Worm (Caenorhabditis elegans) whole organism, young adult: ENCODE measurements around the gene best-19.
A peak's percentile ranks its signal among the peaks of the same experiment; 100 is the strongest.

Experiments used
- B0019.2 ChIP-seq: fragments of 200-800 bp; sonication (Bioruptor generic); conservative IDR thresholded peaks from 2 replicates; pipeline ENCODE4 v1.3.6; 2022; ENCODE audit warnings: missing genetic modification reagents, missing genetic modification characterization, missing compliant biosample characterization
- B0336.3 ChIP-seq: fragments of 200-800 bp; sonication (Bioruptor generic); IDR thresholded peaks from 2 replicates; pipeline ENCODE4 v1.3.6; 2022; ENCODE audit warnings: missing genetic modification characterization, missing compliant biosample characterization
- F10E7.11 ChIP-seq: sonication (generic microtip); optimal IDR thresholded peaks from 2 replicates; lab custom pipeline; 2017; ENCODE audit warnings: mild to moderate bottlenecking, missing genetic modification characterization, moderate library complexity, missing compliant biosample characterization
- F23B12.7 ChIP-seq: sonication (generic microtip); optimal IDR thresholded peaks from 2 replicates; lab custom pipeline; 2017; ENCODE audit warnings: missing genetic modification characterization, mild to moderate bottlenecking, missing compliant biosample characterization, antibody characterized with exemption, moderate library complexity; ENCODE audit not compliant: insufficient read depth
- F52B5.7 ChIP-seq: sonication (generic microtip); optimal IDR thresholded peaks from 2 replicates; lab custom pipeline; 2016; ENCODE audit warnings: mild to moderate bottlenecking, missing genetic modification characterization, missing compliant biosample characterization
- K11D2.4 ChIP-seq: fragments of 200-800 bp; sonication (Bioruptor generic); IDR thresholded peaks from 2 replicates; pipeline ENCODE4 v1.3.6; 2022; ENCODE audit warnings: missing genetic modification reagents, missing genetic modification characterization, missing compliant biosample characterization
- Y53G8AR.9 ChIP-seq: fragments of 200-800 bp; sonication (Bioruptor generic); conservative IDR thresholded peaks from 2 replicates; pipeline ENCODE4 v1.3.6; 2022; ENCODE audit warnings: missing genetic modification reagents, missing genetic modification characterization, missing compliant biosample characterization
- Y56A3A.18 ChIP-seq: fragments of 200-800 bp; sonication (Bioruptor generic); IDR thresholded peaks from 2 replicates; pipeline ENCODE4 v1.3.6; 2022; ENCODE audit warnings: missing genetic modification reagents, missing genetic modification characterization, missing compliant biosample characterization
- Y79H2A.3 ChIP-seq: fragments of 200-800 bp; sonication (Bioruptor generic); conservative IDR thresholded peaks from 2 replicates; pipeline ENCODE4 v1.3.6; 2022; ENCODE audit warnings: missing genetic modification reagents, missing genetic modification characterization, missing compliant biosample characterization
- Y95B8A.8 ChIP-seq: fragments of 200-800 bp; sonication (Bioruptor generic); IDR thresholded peaks from 2 replicates; pipeline ENCODE4 v1.3.6; 2022; ENCODE audit warnings: missing genetic modification reagents, missing genetic modification characterization, missing compliant biosample characterization
- akir-1 ChIP-seq: fragments of 200-800 bp; sonication (Bioruptor generic); optimal IDR thresholded peaks from 2 replicates; lab custom pipeline; 2018; ENCODE audit warnings: mild to moderate bottlenecking, missing genetic modification characterization, moderate library complexity, missing compliant biosample characterization
- ama-1 ChIP-seq, 3 experiments: fragments of 150-350 bp in 1 of 3; sonication (generic microtip) in 2 of 3; optimal IDR thresholded peaks; 2 replicates each; lab custom pipeline; 2014 to 2018; ENCODE audit warnings: missing biosample characterization in 2 of 3, missing genetic modification characterization in 2 of 3, missing genetic modification reagents in 2 of 3
- attf-3 ChIP-seq: fragments of 200-800 bp; sonication (Bioruptor generic); conservative IDR thresholded peaks from 2 replicates; pipeline ENCODE4 v1.3.6; 2022; ENCODE audit warnings: missing genetic modification reagents, missing genetic modification characterization, missing compliant biosample characterization
- attf-5 ChIP-seq: fragments of 200-800 bp; sonication (Bioruptor generic); optimal IDR thresholded peaks from 2 replicates; lab custom pipeline; 2018; ENCODE audit warnings: mild to moderate bottlenecking, missing genetic modification characterization, missing compliant biosample characterization
- attf-6 ChIP-seq: fragments of 200-800 bp; sonication (Bioruptor generic); IDR thresholded peaks from 2 replicates; pipeline ENCODE4 v1.3.6; 2022; ENCODE audit warnings: missing genetic modification reagents, missing genetic modification characterization, missing compliant biosample characterization
- ceh-100 ChIP-seq: fragments of 200-800 bp; sonication (Bioruptor generic); IDR thresholded peaks from 2 replicates; pipeline ENCODE4 v1.3.6; 2022; ENCODE audit warnings: missing genetic modification reagents, missing genetic modification characterization, missing compliant biosample characterization
- ceh-79 ChIP-seq: sonication (generic microtip); optimal IDR thresholded peaks from 2 replicates; lab custom pipeline; 2017; ENCODE audit warnings: mild to moderate bottlenecking, missing genetic modification characterization, missing compliant biosample characterization
- dox-1 ChIP-seq: fragments of 200-800 bp; sonication (Bioruptor generic); IDR thresholded peaks from 2 replicates; pipeline ENCODE4 v1.3.6; 2022; ENCODE audit warnings: missing genetic modification reagents, missing genetic modification characterization, missing compliant biosample characterization
- dpff-1 ChIP-seq: sonication (generic microtip); optimal IDR thresholded peaks from 2 replicates; lab custom pipeline; 2017; ENCODE audit warnings: mild to moderate bottlenecking, missing genetic modification characterization, missing compliant biosample characterization
- egl-18 ChIP-seq: fragments of 200-800 bp; sonication (Bioruptor generic); IDR thresholded peaks from 2 replicates; pipeline ENCODE4 v1.3.6; 2022; ENCODE audit warnings: missing genetic modification reagents, missing genetic modification characterization, missing compliant biosample characterization
- egl-44 ChIP-seq: fragments of 200-800 bp; sonication (Bioruptor generic); IDR thresholded peaks from 2 replicates; pipeline ENCODE4 v1.3.6; 2022; ENCODE audit warnings: missing genetic modification reagents, missing genetic modification characterization, missing compliant biosample characterization
- ekl-4 ChIP-seq: fragments of 200-800 bp; sonication (Bioruptor generic); IDR thresholded peaks from 2 replicates; pipeline ENCODE4 v1.3.6; 2022; ENCODE audit warnings: missing genetic modification reagents, missing genetic modification characterization, missing compliant biosample characterization
- hmg-1.2 ChIP-seq: fragments of 200-800 bp; sonication (Bioruptor generic); IDR thresholded peaks from 2 replicates; pipeline ENCODE4 v1.3.6; 2022; ENCODE audit warnings: missing genetic modification reagents, missing genetic modification characterization, missing compliant biosample characterization
- let-526 ChIP-seq: fragments of 200-800 bp; sonication (Bioruptor generic); IDR thresholded peaks from 2 replicates; pipeline ENCODE4 v1.3.6; 2022; ENCODE audit warnings: missing genetic modification reagents, missing genetic modification characterization, missing compliant biosample characterization
- lin-35 ChIP-seq, 3 experiments: fragments of 150-350 bp in 2 of 3; sonication (generic microtip) in 1 of 3; optimal IDR thresholded peaks; 2 replicates each; lab custom pipeline; 2014 to 2018; ENCODE audit warnings: missing biosample characterization in 3 of 3, missing genetic modification characterization in 3 of 3, missing genetic modification reagents in 3 of 3
- lir-1 ChIP-seq: fragments of 200-800 bp; sonication (Bioruptor generic); conservative IDR thresholded peaks from 2 replicates; pipeline ENCODE4 v1.3.6; 2022; ENCODE audit warnings: missing genetic modification reagents, missing genetic modification characterization, missing compliant biosample characterization
- madf-10 ChIP-seq: sonication (generic microtip); optimal IDR thresholded peaks from 2 replicates; lab custom pipeline; 2016; ENCODE audit warnings: mild to moderate bottlenecking, missing genetic modification characterization, missing compliant biosample characterization
- madf-3 ChIP-seq: fragments of 200-800 bp; sonication (Bioruptor generic); IDR thresholded peaks from 2 replicates; pipeline ENCODE4 v1.3.6; 2022; ENCODE audit warnings: missing genetic modification reagents, missing genetic modification characterization, missing compliant biosample characterization
- madf-8 ChIP-seq: fragments of 200-800 bp; sonication (Bioruptor generic); conservative IDR thresholded peaks from 2 replicates; pipeline ENCODE4 v1.3.6; 2022; ENCODE audit warnings: missing genetic modification reagents, missing genetic modification characterization, missing compliant biosample characterization
- mcd-1 ChIP-seq: fragments of 200-800 bp; sonication (Bioruptor generic); IDR thresholded peaks from 2 replicates; pipeline ENCODE4 v1.3.6; 2022; ENCODE audit warnings: missing genetic modification reagents, missing genetic modification characterization, missing compliant biosample characterization
- nhr-80 ChIP-seq: sonication (generic microtip); optimal IDR thresholded peaks from 2 replicates; lab custom pipeline; 2016; ENCODE audit warnings: missing genetic modification characterization, missing compliant biosample characterization
- pbrm-1 ChIP-seq: fragments of 200-800 bp; sonication (Bioruptor generic); IDR thresholded peaks from 2 replicates; pipeline ENCODE4 v1.3.6; 2022; ENCODE audit warnings: missing genetic modification reagents, missing genetic modification characterization, missing compliant biosample characterization
- pha-4 ChIP-seq: fragments of 150-350 bp; sonication (generic microtip); optimal IDR thresholded peaks from 2 replicates; lab custom pipeline; 2014; ENCODE audit warnings: missing biosample characterization, missing genetic modification reagents, missing genetic modification characterization
- rcor-1 ChIP-seq: fragments of 200-800 bp; sonication (Bioruptor generic); IDR thresholded peaks from 2 replicates; pipeline ENCODE4 v1.3.6; 2022; ENCODE audit warnings: missing genetic modification reagents, missing genetic modification characterization, missing compliant biosample characterization
- repo-1 ChIP-seq: sonication (generic microtip); optimal IDR thresholded peaks from 2 replicates; lab custom pipeline; 2017; ENCODE audit warnings: mild to moderate bottlenecking, missing genetic modification characterization, missing compliant biosample characterization
- rpc-1 ChIP-seq, 2 experiments: fragments of 150-350 bp in 1 of 2; sonication (generic microtip) in 1 of 2; optimal IDR thresholded peaks; 2 replicates each; lab custom pipeline; 2014 to 2018; ENCODE audit warnings: missing biosample characterization in 1 of 2, missing genetic modification characterization in 1 of 2, missing genetic modification reagents in 1 of 2, missing genotype in 1 of 2
- snpc-3.4 ChIP-seq: sonication (generic microtip); optimal IDR thresholded peaks from 2 replicates; lab custom pipeline; 2017; ENCODE audit warnings: missing genetic modification characterization, mild to moderate bottlenecking, missing compliant biosample characterization, antibody characterized with exemption, moderate library complexity, missing genotype, missing genetic modification reagents
- somi-1 ChIP-seq: fragments of 200-800 bp; sonication (Bioruptor generic); optimal IDR thresholded peaks from 2 replicates; lab custom pipeline; 2018; ENCODE audit warnings: mild to moderate bottlenecking, missing genetic modification characterization, missing compliant biosample characterization
- tlf-1 ChIP-seq: fragments of 200-800 bp; sonication (Bioruptor generic); optimal IDR thresholded peaks from 2 replicates; lab custom pipeline; 2018; ENCODE audit warnings: mild to moderate bottlenecking, missing genetic modification characterization, missing compliant biosample characterization
- unc-130 ChIP-seq: sonication (generic microtip); optimal IDR thresholded peaks from 2 replicates; lab custom pipeline; 2016; ENCODE audit warnings: missing genetic modification reagents, missing genetic modification characterization, missing compliant biosample characterization
- unc-62 ChIP-seq: fragments of 150-350 bp; optimal IDR thresholded peaks from 2 replicates; lab custom pipeline; 2014; ENCODE audit warnings: missing biosample characterization, missing genetic modification reagents, missing genetic modification characterization
- ztf-18 ChIP-seq: sonication (generic microtip); optimal IDR thresholded peaks from 2 replicates; lab custom pipeline; 2016; ENCODE audit warnings: missing genotype, mild to moderate bottlenecking, missing genetic modification characterization, missing compliant biosample characterization
- ztf-22 ChIP-seq: fragments of 200-800 bp; sonication (Bioruptor generic); optimal IDR thresholded peaks from 2 replicates; lab custom pipeline; 2018; ENCODE audit warnings: mild to moderate bottlenecking, missing genetic modification characterization, moderate library complexity, missing compliant biosample characterization
- ztf-26 ChIP-seq: sonication (generic microtip); optimal IDR thresholded peaks from 2 replicates; lab custom pipeline; 2017; ENCODE audit warnings: missing genetic modification characterization, missing compliant biosample characterization

best-19 gene

DNA sequence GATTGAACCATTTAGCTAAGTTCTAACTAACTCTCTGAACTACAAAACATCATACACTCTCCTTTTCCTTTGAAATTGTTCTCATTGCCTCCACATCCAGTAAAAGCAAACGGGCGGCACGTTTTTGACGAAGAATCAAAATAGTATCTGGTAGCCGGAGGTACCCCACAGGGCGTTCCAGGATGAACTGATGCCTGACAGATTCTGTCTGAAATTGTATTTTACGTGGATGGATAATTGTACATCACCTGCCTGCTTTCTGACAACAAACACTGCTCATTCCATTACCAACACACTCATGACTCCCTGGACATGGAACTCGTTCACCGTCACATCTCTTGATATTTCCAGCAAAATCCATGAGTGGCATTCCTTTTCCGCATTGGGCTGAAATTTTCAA is 6.9 kb downstream of the best-19 start:
- TF ChIP-seq attf-3 (no peak), ztf-22 (GFP tag; lab: Kevin White, UChicago) (no peak), snpc-3.4 (no peak), madf-3 (GFP tag; lab: Robert Waterston, UW) (no peak), akir-1 (GFP tag; lab: Kevin White, UChicago) (no peak), ztf-18 (tag; lab: Kevin White, UChicago) (no peak), somi-1 (no peak), unc-130 (GFP tag; lab: Kevin White, UChicago) (no peak), attf-5 (GFP tag; lab: Kevin White, UChicago) (no peak), Y79H2A.3 (no peak)

ce11 chrIV:291356-291755 is 7.9 kb downstream of the best-19 start, which contains the start of gene T21D12.7:
Gene T21D12.7 (minus strand): TSS chrIV:291456.
- peak in 1 of 3 experiments; percentile 36 for TF ChIP-seq lin-35 (GFP tag; optimal IDR thresholded peaks at IDR 0.05; lab: Kevin White, UChicago)
- no peak for TF ChIP-seq egl-18
- no peak for TF ChIP-seq egl-44 (GFP tag; lab: Robert Waterston, UW)
- TF ChIP-seq madf-8: no peak

DNA sequence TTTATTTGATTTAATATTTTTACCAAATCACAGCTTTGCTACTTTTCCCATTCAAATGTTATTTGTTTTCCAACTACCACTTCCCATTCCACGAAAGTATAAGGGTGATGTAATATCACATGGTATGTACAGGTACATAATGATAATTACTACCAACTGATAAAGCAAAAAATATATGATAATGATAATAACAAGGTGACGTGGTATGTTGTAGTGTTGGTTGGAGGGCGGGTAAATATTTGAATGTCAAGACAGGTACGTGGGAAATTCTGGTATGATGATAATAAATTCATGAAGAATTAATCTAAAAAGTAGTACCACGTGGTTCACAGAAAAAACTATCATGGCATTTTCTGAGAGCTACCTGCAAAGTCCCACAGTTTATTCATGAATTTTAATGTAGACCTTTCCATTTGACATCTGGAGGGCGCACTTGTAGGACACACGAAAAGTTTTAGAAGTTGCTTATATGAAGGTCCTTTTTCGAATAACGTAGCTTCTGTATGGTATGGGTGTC is 8.5 kb downstream of the best-19 start:
- TF ChIP-seq repo-1 (peak; percentile 68), rcor-1 (GFP tag; lab: Robert Waterston, UW) (no peak), rpc-1 (optimal IDR thresholded peaks at IDR 0.05; lab: Kevin White, UChicago) (no peak), rpc-1 (tag; optimal IDR thresholded peaks at IDR 0.05; lab: Kevin White, UChicago) (no peak), attf-6 (GFP tag; lab: Robert Waterston, UW) (no peak), ztf-26 (tag; lab: Kevin White, UChicago) (no peak), ceh-79 (tag; lab: Kevin White, UChicago) (no peak), hmg-1.2 (GFP tag; lab: Robert Waterston, UW) (0 out of 2 replicates have a peak, but pooled peaks have one; percentile 16), pbrm-1 (GFP tag; lab: Robert Waterston, UW) (peak; percentile 53; the same call in 1 of the 2 replicates), dox-1 (no peak), Y53G8AR.9 (GFP tag; lab: Robert Waterston, UW) (peak; percentile 60; the same call in 1 of the 2 replicates), let-526 (GFP tag; lab: Robert Waterston, UW) (no peak), ekl-4 (GFP tag; lab: Robert Waterston, UW) (0 out of 2 replicates have a peak, but pooled peaks have one; percentile 16), Y56A3A.18 (GFP tag; lab: Robert Waterston, UW) (no peak; the same call in 1 of the 2 replicates), pha-4 (peak; percentile 18), lir-1 (GFP tag; lab: Robert Waterston, UW) (no peak), ama-1 (optimal IDR thresholded peaks at IDR 0.05; lab: Kevin White, UChicago) (no peak), ama-1 (GFP tag; optimal IDR thresholded peaks at IDR 0.05; lab: Kevin White, UChicago) (no peak), F23B12.7 (tag; lab: Kevin White, UChicago) (no peak), nhr-80 (tag; lab: Kevin White, UChicago) (peak; percentile 80), Y95B8A.8 (GFP tag; lab: Robert Waterston, UW) (no peak), K11D2.4 (GFP tag; lab: Robert Waterston, UW) (no peak), unc-62 (GFP tag; lab: Kevin White, UChicago) (peak; percentile 20), akir-1 (GFP tag; lab: Kevin White, UChicago) (no peak), ceh-100 (no peak), tlf-1 (peak; percentile 49), lin-35 (GFP tag; optimal IDR thresholded peaks at IDR 0.05; lab: Kevin White, UChicago) (no peak), mcd-1 (peak; percentile 4; the same call in 1 of the 2 replicates), B0336.3 (GFP tag; lab: Robert Waterston, UW) (peak; percentile 66), F10E7.11 (tag; lab: Kevin White, UChicago) (no peak), madf-3 (GFP tag; lab: Robert Waterston, UW) (no peak), B0019.2 (no peak), dpff-1 (tag; lab: Kevin White, UChicago) (no peak), F52B5.7 (tag; lab: Kevin White, UChicago) (no peak), madf-10 (peak; percentile 45)
